Fruit fly (Drosophila melanogaster): ENCODE results near the gene Secp43.

Gene Secp43

DNA sequence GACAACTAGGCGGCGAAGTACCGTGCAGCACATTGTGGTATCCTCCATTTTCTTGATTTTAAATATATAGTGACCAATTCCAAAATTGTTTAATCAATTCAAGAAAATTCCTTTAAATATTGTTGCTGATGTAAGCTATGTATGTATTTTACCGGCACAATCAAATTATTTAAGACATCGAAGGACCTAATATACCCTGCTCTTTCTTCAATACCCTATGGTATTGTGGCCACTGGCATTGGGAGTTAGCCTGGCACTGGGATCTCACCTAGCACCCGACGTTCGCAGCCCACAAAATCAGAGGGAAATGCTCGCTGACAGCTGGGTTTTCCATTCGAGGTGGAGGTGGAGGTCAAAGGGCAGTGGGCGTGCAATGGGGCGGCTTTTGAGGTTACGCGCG lies 32.1 kb downstream of the Secp43 start:
- TF ChIP-seq foxo (GFP tag; optimal IDR thresholded peaks at IDR 0.05) (peak in 1 of 2 experiments; percentile 7), jim (GFP tag; optimal IDR thresholded peaks at IDR 0.05) (no peak)

- TF ChIP-seq Dif (GFP tag; optimal IDR thresholded peaks at IDR 0.05; ENCODE audit: partially characterized antibody) = no peak
- no peak for TF ChIP-seq pan (optimal IDR thresholded peaks at IDR 0.05)
- TF ChIP-seq br (GFP tag; optimal IDR thresholded peaks at IDR 0.05) = no peak
- TF ChIP-seq CrebA (GFP tag; optimal IDR thresholded peaks at IDR 0.05; ENCODE audit: borderline replicate concordance) = no peak
- TF ChIP-seq Vsx2 (GFP tag; optimal IDR thresholded peaks at IDR 0.05; ENCODE audit: partially characterized antibody) = no peak
- no peak for TF ChIP-seq Hr83 (GFP tag; optimal IDR thresholded peaks at IDR 0.05; ENCODE audit: poor library complexity, severe bottlenecking)
- no peak for TF ChIP-seq Abd-B (GFP tag; optimal IDR thresholded peaks at IDR 0.05)
- no peak for TF ChIP-seq GATAd (GFP tag; optimal IDR thresholded peaks at IDR 0.05)
- no peak for TF ChIP-seq Hr78 (GFP tag; optimal IDR thresholded peaks at IDR 0.05)
- TF ChIP-seq HLH106 (tag; optimal IDR thresholded peaks at IDR 0.05) = no peak
- no peak for TF ChIP-seq h (GFP tag; optimal IDR thresholded peaks at IDR 0.05)
- no peak for TF ChIP-seq tai (GFP tag; optimal IDR thresholded peaks at IDR 0.05)
- TF ChIP-seq CG32264 (GFP tag; optimal IDR thresholded peaks at IDR 0.05) = no peak
- no peak for TF ChIP-seq sv (GFP tag; optimal IDR thresholded peaks at IDR 0.05)
- no peak for TF ChIP-seq OdsH (GFP tag; optimal IDR thresholded peaks at IDR 0.05)
Observed at dm6 chr2L:4418819-4419218, 35.4 kb downstream of the Secp43 start.

- no peak for TF ChIP-seq Dif (GFP tag; optimal IDR thresholded peaks at IDR 0.05; ENCODE audit: partially characterized antibody)
- TF ChIP-seq CG32264 (GFP tag; optimal IDR thresholded peaks at IDR 0.05) = no peak
- no peak for TF ChIP-seq sage (GFP tag; optimal IDR thresholded peaks at IDR 0.05)
- TF ChIP-seq fru (GFP tag; optimal IDR thresholded peaks at IDR 0.05) = no peak
- TF ChIP-seq jim (GFP tag; optimal IDR thresholded peaks at IDR 0.05) = no peak
- TF ChIP-seq Sp1 (GFP tag; optimal IDR thresholded peaks at IDR 0.05) = no peak
- no peak for TF ChIP-seq CG9705 (GFP tag; optimal IDR thresholded peaks at IDR 0.05)
- no peak for TF ChIP-seq br (GFP tag; optimal IDR thresholded peaks at IDR 0.05)
- TF ChIP-seq Jra (GFP tag; optimal IDR thresholded peaks at IDR 0.05) = no peak
- no peak for TF ChIP-seq dmrt93B (GFP tag; optimal IDR thresholded peaks at IDR 0.05)
- TF ChIP-seq Rel (GFP tag; optimal IDR thresholded peaks at IDR 0.05) = no peak
- no peak for TF ChIP-seq Rel (tag; optimal IDR thresholded peaks at IDR 0.05)
Observed at dm6 chr2L:4417982-4418381, 36.3 kb downstream of the Secp43 start.

DNA sequence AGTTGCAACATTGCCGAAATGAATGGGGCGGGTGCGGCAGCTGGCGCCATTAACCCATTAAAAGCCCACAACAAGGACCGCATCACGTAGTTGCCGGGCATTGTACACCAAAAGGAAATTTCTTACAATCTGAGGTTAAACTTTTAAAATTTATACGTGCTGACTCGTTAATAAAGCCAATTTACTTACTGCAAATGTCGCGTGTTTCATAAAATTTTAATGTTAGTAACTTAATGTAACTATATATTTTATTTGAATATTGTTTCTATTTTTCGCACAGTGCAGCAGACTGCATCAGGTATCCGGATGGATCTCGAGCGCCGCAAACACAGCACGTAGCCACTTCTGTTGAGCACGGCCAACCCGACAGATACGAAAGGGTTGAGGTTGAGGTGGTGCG lies 37.4 kb downstream of the Secp43 start:
- no peak for TF ChIP-seq dl (GFP tag; optimal IDR thresholded peaks at IDR 0.05; ENCODE audit: insufficient read depth in 1 of 2, partially characterized antibody in 2 of 2)
- TF ChIP-seq lola (GFP tag; optimal IDR thresholded peaks at IDR 0.05) = no peak
- TF ChIP-seq br (GFP tag; optimal IDR thresholded peaks at IDR 0.05) = no peak
- TF ChIP-seq Rel (GFP tag; optimal IDR thresholded peaks at IDR 0.05) = no peak
- TF ChIP-seq Rel (tag; optimal IDR thresholded peaks at IDR 0.05) = no peak
- no peak for TF ChIP-seq dsf (GFP tag; optimal IDR thresholded peaks at IDR 0.05; ENCODE audit: borderline replicate concordance)
- TF ChIP-seq h (GFP tag; optimal IDR thresholded peaks at IDR 0.05) = peak; percentile 18
- no peak for TF ChIP-seq Mio (GFP tag; optimal IDR thresholded peaks at IDR 0.05)
- no peak for TF ChIP-seq tai (GFP tag; optimal IDR thresholded peaks at IDR 0.05)
- TF ChIP-seq brk (GFP tag; optimal IDR thresholded peaks at IDR 0.05) = no peak
- TF ChIP-seq dmrt93B (GFP tag; optimal IDR thresholded peaks at IDR 0.05) = no peak
- no peak for TF ChIP-seq Hr78 (GFP tag; optimal IDR thresholded peaks at IDR 0.05)
- no peak for TF ChIP-seq N (GFP tag; optimal IDR thresholded peaks at IDR 0.05)
- TF ChIP-seq pan (optimal IDR thresholded peaks at IDR 0.05) = no peak
- TF ChIP-seq rgr (GFP tag; optimal IDR thresholded peaks at IDR 0.05) = no peak
- TF ChIP-seq fru (GFP tag; optimal IDR thresholded peaks at IDR 0.05) = peak; percentile 30
- no peak for TF ChIP-seq Hnf4 (GFP tag; optimal IDR thresholded peaks at IDR 0.05)
- TF ChIP-seq Myc (optimal IDR thresholded peaks at IDR 0.05) = no peak
- peak; percentile 47 for TF ChIP-seq Sp1 (GFP tag; optimal IDR thresholded peaks at IDR 0.05)
- TF ChIP-seq Jra (GFP tag; optimal IDR thresholded peaks at IDR 0.05) = no peak
- TF ChIP-seq foxo (GFP tag; optimal IDR thresholded peaks at IDR 0.05) = peak in 1 of 2 experiments; percentile 32
- TF ChIP-seq CG32264 (GFP tag; optimal IDR thresholded peaks at IDR 0.05) = no peak
- TF ChIP-seq Abd-B (GFP tag; optimal IDR thresholded peaks at IDR 0.05) = no peak
- TF ChIP-seq Dfd (GFP tag; optimal IDR thresholded peaks at IDR 0.05) = no peak
- TF ChIP-seq GATAd (GFP tag; optimal IDR thresholded peaks at IDR 0.05) = no peak
- TF ChIP-seq HLH106 (tag; optimal IDR thresholded peaks at IDR 0.05) = peak; percentile 50
- TF ChIP-seq sage (GFP tag; optimal IDR thresholded peaks at IDR 0.05) = no peak
- no peak for TF ChIP-seq sv (GFP tag; optimal IDR thresholded peaks at IDR 0.05)
- no peak for TF ChIP-seq Hr83 (GFP tag; optimal IDR thresholded peaks at IDR 0.05; ENCODE audit: poor library complexity, severe bottlenecking)
- no peak for TF ChIP-seq Vsx2 (GFP tag; optimal IDR thresholded peaks at IDR 0.05; ENCODE audit: partially characterized antibody)
- TF ChIP-seq ey (GFP tag; optimal IDR thresholded peaks at IDR 0.05) = peak; percentile 21
- no peak for TF ChIP-seq CrebA (GFP tag; optimal IDR thresholded peaks at IDR 0.05; ENCODE audit: borderline replicate concordance)
- TF ChIP-seq woc (GFP tag; optimal IDR thresholded peaks at IDR 0.05) = no peak
- TF ChIP-seq psq (GFP tag; optimal IDR thresholded peaks at IDR 0.05) = no peak
- no peak for TF ChIP-seq CG9705 (GFP tag; optimal IDR thresholded peaks at IDR 0.05)
- TF ChIP-seq Dif (GFP tag; optimal IDR thresholded peaks at IDR 0.05; ENCODE audit: partially characterized antibody) = no peak
- TF ChIP-seq jim (GFP tag; optimal IDR thresholded peaks at IDR 0.05) = no peak
- TF ChIP-seq OdsH (GFP tag; optimal IDR thresholded peaks at IDR 0.05) = peak; percentile 8
- no peak for TF ChIP-seq usp (GFP tag; optimal IDR thresholded peaks at IDR 0.05)
